Fruit fly (Drosophila melanogaster) whole organism, embryonic: ENCODE measurements around the gene D12.

Experiments used
- Abd-B ChIP-seq: fragments of 200-800 bp; sonication (Bioruptor generic); optimal IDR thresholded peaks from 2 replicates; lab custom pipeline; 2018; ENCODE audit warnings: missing biosample characterization, mild to moderate bottlenecking, missing genetic modification characterization, moderate library complexity
- Bgb ChIP-seq: fragments of 200-800 bp; sonication (Bioruptor generic); IDR thresholded peaks from 2 replicates; pipeline ENCODE4 v1.3.6; 2022; ENCODE audit warnings: missing biosample characterization, missing genetic modification characterization; ENCODE audit not compliant: partially characterized antibody
- Bteb2 ChIP-seq: fragments of 200-800 bp; sonication (Bioruptor generic); optimal IDR thresholded peaks from 2 replicates; lab custom pipeline; 2016; ENCODE audit warnings: missing biosample characterization, missing genetic modification characterization
- CG10209 ChIP-seq: fragments of 200-800 bp; sonication (Bioruptor generic); optimal IDR thresholded peaks from 3 replicates; lab custom pipeline; 2017; ENCODE audit warnings: missing biosample characterization, mild to moderate bottlenecking, missing genetic modification characterization, missing genetic modification reagents
- CG1024 ChIP-seq: fragments of 200-800 bp; sonication (Bioruptor generic); IDR thresholded peaks from 2 replicates; pipeline ENCODE4 v1.3.6; 2022; ENCODE audit warnings: missing biosample characterization, missing genetic modification characterization
- CG11504 ChIP-seq: fragments of 200-800 bp; sonication (Bioruptor generic); optimal IDR thresholded peaks from 3 replicates; lab custom pipeline; 2019; ENCODE audit warnings: missing biosample characterization, mild to moderate bottlenecking, missing genetic modification characterization, moderate library complexity
- CG12236 ChIP-seq: fragments of 200-800 bp; sonication (Bioruptor generic); optimal IDR thresholded peaks from 2 replicates; lab custom pipeline; 2016; ENCODE audit warnings: missing biosample characterization, missing genetic modification characterization
- CG13287 ChIP-seq: fragments of 200-800 bp; sonication (Bioruptor generic); IDR thresholded peaks from 2 replicates; pipeline ENCODE4 v1.3.6; 2022; ENCODE audit warnings: missing biosample characterization, missing genetic modification characterization; ENCODE audit not compliant: partially characterized antibody
- CG13775 ChIP-seq: fragments of 200-800 bp; sonication (Bioruptor generic); optimal IDR thresholded peaks from 3 replicates; lab custom pipeline; 2017; ENCODE audit warnings: missing biosample characterization, mild to moderate bottlenecking, missing genetic modification characterization
- CG14014 ChIP-seq: fragments of 200-800 bp; sonication (Bioruptor generic); IDR thresholded peaks from 2 replicates; pipeline ENCODE4 v1.3.6; 2022; ENCODE audit warnings: missing biosample characterization, missing genetic modification characterization
- CG14667 ChIP-seq: fragments of 200-800 bp; sonication (Bioruptor generic); IDR thresholded peaks from 2 replicates; pipeline ENCODE4 v1.3.6; 2022; ENCODE audit warnings: missing biosample characterization, missing genetic modification characterization
- CG15601 ChIP-seq: fragments of 200-800 bp; sonication (Bioruptor generic); optimal IDR thresholded peaks from 3 replicates; lab custom pipeline; 2019; ENCODE audit warnings: missing biosample characterization, mild to moderate bottlenecking, missing genetic modification characterization, moderate library complexity
- CG16813 ChIP-seq: fragments of 200-800 bp; sonication (Bioruptor generic); IDR thresholded peaks from 3 replicates; pipeline ENCODE4 v1.3.6; 2022; ENCODE audit warnings: missing biosample characterization, missing genetic modification characterization; ENCODE audit not compliant: partially characterized antibody
- CG17359 ChIP-seq: fragments of 200-800 bp; sonication (Bioruptor generic); optimal IDR thresholded peaks from 3 replicates; lab custom pipeline; 2018; ENCODE audit warnings: missing biosample characterization, mild to moderate bottlenecking, missing genetic modification characterization, moderate library complexity
- CG17612 ChIP-seq: fragments of 200-800 bp; sonication (Bioruptor generic); IDR thresholded peaks from 2 replicates; pipeline ENCODE4 v1.3.6; 2022; ENCODE audit warnings: missing biosample characterization, missing genetic modification characterization
- CG3065 ChIP-seq: fragments of 200-800 bp; sonication (Bioruptor generic); optimal IDR thresholded peaks from 2 replicates; lab custom pipeline; 2016; ENCODE audit warnings: missing biosample characterization, missing genetic modification characterization
- CG31441 ChIP-seq: fragments of 200-800 bp; sonication (Bioruptor generic); IDR thresholded peaks from 2 replicates; pipeline ENCODE4 v1.3.6; 2022; ENCODE audit warnings: missing biosample characterization, missing genetic modification characterization
- CG3407 ChIP-seq: fragments of 200-800 bp; sonication (Bioruptor generic); optimal IDR thresholded peaks from 2 replicates; lab custom pipeline; 2018; ENCODE audit warnings: missing biosample characterization, mild to moderate bottlenecking, missing genetic modification characterization
- CG42726 ChIP-seq: fragments of 200-800 bp; sonication (Bioruptor generic); IDR thresholded peaks from 2 replicates; pipeline ENCODE4 v1.3.6; 2022; ENCODE audit warnings: missing biosample characterization, missing genetic modification characterization; ENCODE audit not compliant: partially characterized antibody
- CG4328 ChIP-seq: fragments of 200-800 bp; sonication (Bioruptor generic); optimal IDR thresholded peaks from 3 replicates; lab custom pipeline; 2017; ENCODE audit warnings: missing biosample characterization, missing genetic modification reagents, missing genetic modification characterization
- CG7372 ChIP-seq: fragments of 200-800 bp; sonication (Bioruptor generic); IDR thresholded peaks from 2 replicates; pipeline ENCODE4 v1.3.6; 2022; ENCODE audit warnings: missing biosample characterization, missing genetic modification characterization
- Camta ChIP-seq: fragments of 200-800 bp; sonication (Bioruptor generic); optimal IDR thresholded peaks from 2 replicates; lab custom pipeline; 2016; ENCODE audit warnings: missing biosample characterization, missing genetic modification characterization
- Dp ChIP-seq: fragments of 200-800 bp; sonication (Bioruptor generic); optimal IDR thresholded peaks from 2 replicates; lab custom pipeline; 2018; ENCODE audit warnings: missing biosample characterization, mild to moderate bottlenecking, missing genetic modification characterization, moderate library complexity
- GATAe ChIP-seq: fragments of 200-800 bp; sonication (Bioruptor generic); conservative IDR thresholded peaks from 2 replicates; pipeline ENCODE4 v1.3.6; 2022; ENCODE audit warnings: missing biosample characterization, missing genetic modification characterization
- HLH3B ChIP-seq: fragments of 200-800 bp; sonication (Bioruptor generic); IDR thresholded peaks from 2 replicates; pipeline ENCODE4 v1.3.6; 2022; ENCODE audit warnings: missing biosample characterization, missing genetic modification characterization
- HmgD ChIP-seq: fragments of 200-800 bp; sonication (Bioruptor generic); optimal IDR thresholded peaks from 3 replicates; lab custom pipeline; 2016; ENCODE audit warnings: missing biosample characterization, missing genetic modification characterization
- Hr3 ChIP-seq: fragments of 200-800 bp; sonication (Bioruptor generic); optimal IDR thresholded peaks from 3 replicates; lab custom pipeline; 2016; ENCODE audit warnings: missing biosample characterization, missing genetic modification characterization
- Meics ChIP-seq: fragments of 200-800 bp; sonication (Bioruptor generic); optimal IDR thresholded peaks from 2 replicates; lab custom pipeline; 2017; ENCODE audit warnings: missing biosample characterization, mild to moderate bottlenecking, missing genetic modification characterization
- bcd ChIP-seq: fragments of 200-800 bp; sonication (Bioruptor generic); optimal IDR thresholded peaks from 2 replicates; lab custom pipeline; 2017; ENCODE audit warnings: missing biosample characterization, mild to moderate bottlenecking, missing genetic modification characterization
- crc ChIP-seq: fragments of 200-800 bp; sonication (Bioruptor generic); optimal IDR thresholded peaks from 2 replicates; lab custom pipeline; 2016; ENCODE audit warnings: missing biosample characterization, missing genetic modification characterization
- crol ChIP-seq: fragments of 200-800 bp; sonication (Bioruptor generic); IDR thresholded peaks from 2 replicates; pipeline ENCODE4 v1.3.6; 2022; ENCODE audit warnings: missing biosample characterization, missing genetic modification characterization
- dmrt99B ChIP-seq: fragments of 200-800 bp; sonication (Bioruptor generic); optimal IDR thresholded peaks from 2 replicates; lab custom pipeline; 2018; ENCODE audit warnings: missing biosample characterization, mild to moderate bottlenecking, missing genetic modification characterization, moderate library complexity
- emc ChIP-seq: fragments of 200-800 bp; sonication (Bioruptor generic); optimal IDR thresholded peaks from 2 replicates; lab custom pipeline; 2016; ENCODE audit warnings: missing biosample characterization, missing genetic modification characterization
- fd102C ChIP-seq: fragments of 200-800 bp; sonication (Bioruptor generic); optimal IDR thresholded peaks from 2 replicates; lab custom pipeline; 2018; ENCODE audit warnings: missing biosample characterization, mild to moderate bottlenecking, missing genetic modification characterization, moderate library complexity
- gfzf ChIP-seq: fragments of 200-800 bp; sonication (Bioruptor generic); optimal IDR thresholded peaks from 2 replicates; lab custom pipeline; 2016; ENCODE audit warnings: missing biosample characterization, mild to moderate bottlenecking, missing genetic modification characterization, moderate library complexity
- gro ChIP-seq: fragments of 200-800 bp; sonication (Bioruptor generic); optimal IDR thresholded peaks from 2 replicates; lab custom pipeline; 2016; ENCODE audit warnings: missing biosample characterization, missing genetic modification characterization
- gt ChIP-seq: fragments of 200-800 bp; sonication (Bioruptor generic); IDR thresholded peaks from 2 replicates; pipeline ENCODE4 v1.3.6; 2022; ENCODE audit warnings: missing biosample characterization, missing genetic modification characterization
- ham ChIP-seq: fragments of 200-800 bp; sonication (Bioruptor generic); IDR thresholded peaks from 2 replicates; pipeline ENCODE4 v1.3.6; 2022; ENCODE audit warnings: missing biosample characterization, missing genetic modification characterization
- klu ChIP-seq: fragments of 200-800 bp; sonication (Bioruptor generic); IDR thresholded peaks from 2 replicates; pipeline ENCODE4 v1.3.6; 2022; ENCODE audit warnings: missing biosample characterization, missing genetic modification characterization
- lov ChIP-seq, 2 experiments: fragments of 200-800 bp in 1 of 2; fragments of >200 bp in 1 of 2; sonication (Bioruptor generic) in 1 of 2; IDR thresholded peaks in 1 of 2; optimal IDR thresholded peaks in 1 of 2; 2 replicates in 1 of 2; 3 replicates in 1 of 2; pipeline versions ENCODE4 v1.3.6 to Lab custom; 2017 to 2022; ENCODE audit warnings: missing biosample characterization in 1 of 2, missing genetic modification characterization in 1 of 2
- luna ChIP-seq: fragments of 200-800 bp; sonication (Bioruptor generic); optimal IDR thresholded peaks from 2 replicates; lab custom pipeline; 2016; ENCODE audit warnings: missing biosample characterization, missing genetic modification characterization
- onecut ChIP-seq: fragments of 200-800 bp; sonication (Bioruptor generic); IDR thresholded peaks from 2 replicates; pipeline ENCODE4 v1.3.6; 2022; ENCODE audit warnings: missing biosample characterization, missing genetic modification characterization
- pho ChIP-seq: fragments of 200-800 bp; sonication (Bioruptor generic); optimal IDR thresholded peaks from 2 replicates; lab custom pipeline; 2016; ENCODE audit warnings: missing biosample characterization, missing genetic modification characterization
- phol ChIP-seq: fragments of 200-800 bp; sonication (Bioruptor generic); optimal IDR thresholded peaks from 3 replicates; lab custom pipeline; 2018; ENCODE audit warnings: missing biosample characterization, mild to moderate bottlenecking, missing genetic modification characterization, moderate library complexity
- pnt ChIP-seq: fragments of 200-800 bp; sonication (Bioruptor generic); optimal IDR thresholded peaks from 3 replicates; lab custom pipeline; 2016; ENCODE audit warnings: missing biosample characterization, missing genetic modification characterization
- ranshi ChIP-seq: fragments of 200-800 bp; sonication (Bioruptor generic); IDR thresholded peaks from 2 replicates; pipeline ENCODE4 v1.3.6; 2022; ENCODE audit warnings: missing biosample characterization, missing genetic modification characterization
- seq ChIP-seq: fragments of 200-800 bp; sonication (Bioruptor generic); IDR thresholded peaks from 2 replicates; pipeline ENCODE4 v1.3.6; 2022; ENCODE audit warnings: missing biosample characterization, missing genetic modification characterization
- so ChIP-seq: fragments of 200-800 bp; sonication (Bioruptor generic); IDR thresholded peaks from 3 replicates; pipeline ENCODE4 v1.3.6; 2022; ENCODE audit warnings: missing biosample characterization, missing genetic modification characterization
- tgo ChIP-seq: fragments of 200-800 bp; sonication (Bioruptor generic); IDR thresholded peaks from 3 replicates; pipeline ENCODE4 v1.3.6; 2022; ENCODE audit warnings: missing biosample characterization, missing genetic modification characterization
- zf30C ChIP-seq: fragments of 200-800 bp; sonication (Bioruptor generic); optimal IDR thresholded peaks from 3 replicates; lab custom pipeline; 2018; ENCODE audit warnings: missing biosample characterization, mild to moderate bottlenecking, missing genetic modification characterization

The D12 gene

DNA sequence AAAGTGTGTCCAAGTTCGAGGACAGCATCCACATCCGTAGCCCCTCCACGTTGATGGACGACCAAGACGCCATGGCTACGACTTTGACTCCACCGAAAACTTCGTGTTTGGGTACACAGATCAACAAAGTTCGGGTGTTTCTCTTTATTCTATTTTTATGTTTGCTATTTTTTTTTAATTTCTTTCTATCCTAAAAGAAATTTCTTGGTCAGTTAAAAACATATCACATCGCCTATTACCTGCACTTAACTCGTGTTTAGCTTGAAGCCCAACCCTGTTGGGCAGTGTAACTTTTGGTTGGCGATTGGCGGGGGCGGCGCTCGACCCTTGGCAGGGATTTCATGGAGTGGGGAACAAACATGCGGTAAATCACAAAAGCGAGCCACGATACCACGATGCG lies 36.3 kb upstream of the D12 start (continued):
- peak; percentile 42; the same call in 1 of the 2 replicates for TF ChIP-seq crol (GFP tag; lab: Robert Waterston, UW)
- TF ChIP-seq phol (tag; lab: Kevin White, UChicago), result peak; percentile 67
- TF ChIP-seq HmgD (GFP tag; lab: Kevin White, UChicago), result no peak
- no peak for TF ChIP-seq CG17612 (GFP tag; lab: Robert Waterston, UW)
- TF ChIP-seq seq (GFP tag; lab: Robert Waterston, UW), result 0 out of 2 replicates have a peak, but pooled peaks have one; percentile 59
- no peak; the same call in 1 of the 2 replicates for TF ChIP-seq CG7372 (GFP tag; lab: Robert Waterston, UW)
- TF ChIP-seq CG3065, result no peak
- peak; percentile 36; the same call in 1 of the 2 replicates for TF ChIP-seq HLH3B (GFP tag; lab: Robert Waterston, UW)
- TF ChIP-seq zf30C (GFP tag; lab: Kevin White, UChicago), result no peak
- TF ChIP-seq CG13775, result peak; percentile 22
- no peak for TF ChIP-seq CG1024 (GFP tag; lab: Robert Waterston, UW)
- no peak for TF ChIP-seq gfzf (GFP tag; lab: Kevin White, UChicago)
- TF ChIP-seq pho (GFP tag; lab: Kevin White, UChicago), result no peak
- no peak for TF ChIP-seq fd102C (GFP tag; lab: Kevin White, UChicago)
- no peak; the same call in 1 of the 2 replicates for TF ChIP-seq gt (GFP tag; lab: Robert Waterston, UW)
- TF ChIP-seq CG16813 (GFP tag; lab: Robert Waterston, UW), result no peak
- peak; percentile 22 for TF ChIP-seq CG15601 (tag; lab: Kevin White, UChicago)
- peak; percentile 6 for TF ChIP-seq Hr3 (GFP tag; lab: Kevin White, UChicago)
- TF ChIP-seq dmrt99B (tag; lab: Kevin White, UChicago), result peak; percentile 64
- TF ChIP-seq CG14667, result peak; percentile 61
- no peak for TF ChIP-seq Dp (GFP tag; lab: Kevin White, UChicago)
- TF ChIP-seq CG14014 (GFP tag; lab: Robert Waterston, UW), result peak; percentile 47; the same call in 1 of the 2 replicates
- peak; percentile 54 for TF ChIP-seq Meics (GFP tag; lab: Kevin White, UChicago)
- no peak for TF ChIP-seq pnt (GFP tag; lab: Kevin White, UChicago)
- TF ChIP-seq CG10209 (GFP tag; lab: Kevin White, UChicago), result peak; percentile 25
- TF ChIP-seq gro (GFP tag; lab: Kevin White, UChicago), result no peak
- peak; percentile 30; the same call in 1 of the 2 replicates for TF ChIP-seq ranshi
- TF ChIP-seq GATAe, result no peak
- no peak for TF ChIP-seq Abd-B
- no peak for TF ChIP-seq Bgb
- TF ChIP-seq luna (GFP tag; lab: Kevin White, UChicago), result no peak
- 0 out of 3 replicates have a peak, but pooled peaks have one; percentile 40 for TF ChIP-seq so (GFP tag; lab: Robert Waterston, UW)
- no peak for TF ChIP-seq crc (GFP tag; lab: Kevin White, UChicago)
- TF ChIP-seq CG11504 (tag; lab: Kevin White, UChicago), result peak; percentile 42
- TF ChIP-seq CG12236 (GFP tag; lab: Kevin White, UChicago), result no peak
- 0 out of 2 replicates have a peak, but pooled peaks have one; percentile 6 for TF ChIP-seq onecut (GFP tag; lab: Robert Waterston, UW)
- peak; percentile 36 for TF ChIP-seq bcd (GFP tag; lab: Kevin White, UChicago)
- TF ChIP-seq CG4328, result no peak
- TF ChIP-seq CG3407 (GFP tag; lab: Kevin White, UChicago), result peak; percentile 9
- peak; percentile 73 for TF ChIP-seq tgo (GFP tag; lab: Robert Waterston, UW)
- peak; percentile 66 for TF ChIP-seq CG17359
- TF ChIP-seq CG42726, result no peak
- TF ChIP-seq emc (GFP tag; lab: Kevin White, UChicago), result no peak
- no peak for TF ChIP-seq ham (GFP tag; lab: Robert Waterston, UW)
- no peak for TF ChIP-seq Bteb2 (GFP tag; lab: Kevin White, UChicago)
- no peak for TF ChIP-seq CG13287
- no peak for TF ChIP-seq Camta (GFP tag; lab: Kevin White, UChicago)
- peak; percentile 73 for TF ChIP-seq CG31441
- peak; percentile 45; the same call in 1 of the 2 replicates for TF ChIP-seq klu (GFP tag; lab: Robert Waterston, UW)
- no peak for TF ChIP-seq lov (optimal IDR thresholded peaks at IDR 0.05; lab: Kevin White, UChicago)
- TF ChIP-seq lov (GFP tag; IDR thresholded peaks at IDR 0.05; lab: Robert Waterston, UW), result peak; percentile 76; the same call in 2 of the 3 replicates
